Fruit fly (Drosophila melanogaster) whole organism, embryonic: ENCODE results near the gene PIG-U.

ENCODE experiments used
- Antp ChIP-seq: fragments of 200-800 bp; sonication (Bioruptor generic); optimal IDR thresholded peaks from 3 replicates; lab custom pipeline; 2016; ENCODE audit warnings: missing biosample characterization, missing genetic modification characterization
- Bgb ChIP-seq: fragments of 200-800 bp; sonication (Bioruptor generic); IDR thresholded peaks from 2 replicates; pipeline ENCODE4 v1.3.6; 2022; ENCODE audit warnings: missing biosample characterization, missing genetic modification characterization; ENCODE audit not compliant: partially characterized antibody
- CG12219 ChIP-seq: fragments of 200-800 bp; sonication (Bioruptor generic); optimal IDR thresholded peaks from 3 replicates; lab custom pipeline; 2018; ENCODE audit warnings: missing biosample characterization, mild to moderate bottlenecking, missing genetic modification characterization
- CG15601 ChIP-seq: fragments of 200-800 bp; sonication (Bioruptor generic); optimal IDR thresholded peaks from 3 replicates; lab custom pipeline; 2019; ENCODE audit warnings: missing biosample characterization, mild to moderate bottlenecking, missing genetic modification characterization, moderate library complexity
- CG18476 ChIP-seq: fragments of 200-800 bp; sonication (Bioruptor generic); optimal IDR thresholded peaks from 2 replicates; lab custom pipeline; 2016; ENCODE audit warnings: missing biosample characterization, mild to moderate bottlenecking, missing genetic modification characterization
- CG2712 ChIP-seq: fragments of 200-800 bp; optimal IDR thresholded peaks from 3 replicates; lab custom pipeline; 2019; ENCODE audit warnings: missing biosample characterization, mild to moderate bottlenecking, missing genetic modification characterization, moderate library complexity
- CG2889 ChIP-seq: fragments of 200-800 bp; sonication (Bioruptor generic); IDR thresholded peaks from 3 replicates; pipeline ENCODE4 v1.3.6; 2022; ENCODE audit warnings: missing biosample characterization, missing genetic modification characterization
- CG34422 ChIP-seq: fragments of 200-800 bp; sonication (Bioruptor generic); IDR thresholded peaks from 3 replicates; pipeline ENCODE4 v1.3.6; 2022; ENCODE audit warnings: missing biosample characterization, missing genetic modification characterization
- CG6175 ChIP-seq: fragments of 200-800 bp; sonication (Bioruptor generic); IDR thresholded peaks from 3 replicates; pipeline ENCODE4 v1.3.6; 2022; ENCODE audit warnings: missing biosample characterization, missing genetic modification characterization
- CG7372 ChIP-seq: fragments of 200-800 bp; sonication (Bioruptor generic); IDR thresholded peaks from 2 replicates; pipeline ENCODE4 v1.3.6; 2022; ENCODE audit warnings: missing biosample characterization, missing genetic modification characterization
- CG8388 ChIP-seq: fragments of 200-800 bp; sonication (Bioruptor generic); optimal IDR thresholded peaks from 2 replicates; lab custom pipeline; 2019; ENCODE audit warnings: missing biosample characterization, mild to moderate bottlenecking, missing genetic modification characterization, moderate library complexity
- CG9609 ChIP-seq: fragments of 200-800 bp; sonication (Bioruptor generic); optimal IDR thresholded peaks from 3 replicates; lab custom pipeline; 2016; ENCODE audit warnings: missing biosample characterization, missing genetic modification characterization
- Dek ChIP-seq: fragments of 200-800 bp; sonication (Bioruptor generic); optimal IDR thresholded peaks from 3 replicates; lab custom pipeline; 2019; ENCODE audit warnings: missing biosample characterization, mild to moderate bottlenecking, missing genetic modification characterization, moderate library complexity
- Dfd ChIP-seq, 2 experiments: fragments of >200 bp; optimal IDR thresholded peaks; 2 replicates each; lab custom pipeline; 2017; ENCODE audit warnings: missing biosample characterization in 2 of 2, missing genetic modification characterization in 2 of 2
- Dll ChIP-seq: fragments of 200-800 bp; sonication (Bioruptor generic); IDR thresholded peaks from 4 replicates; pipeline ENCODE4 v1.3.6; 2022; ENCODE audit warnings: missing biosample characterization, missing genetic modification characterization; ENCODE audit not compliant: partially characterized antibody
- Doc2 ChIP-seq: fragments of 200-800 bp; sonication (Bioruptor generic); IDR thresholded peaks from 2 replicates; pipeline ENCODE4 v1.3.6; 2022; ENCODE audit warnings: missing biosample characterization, missing genetic modification characterization
- Dref ChIP-seq: fragments of 200-800 bp; sonication (Bioruptor generic); IDR thresholded peaks from 2 replicates; pipeline ENCODE4 v1.3.6; 2022; ENCODE audit warnings: missing biosample characterization, missing genetic modification characterization
- HLH3B ChIP-seq: fragments of 200-800 bp; sonication (Bioruptor generic); IDR thresholded peaks from 2 replicates; pipeline ENCODE4 v1.3.6; 2022; ENCODE audit warnings: missing biosample characterization, missing genetic modification characterization
- HLH4C ChIP-seq: fragments of 200-800 bp; sonication (Bioruptor generic); IDR thresholded peaks from 3 replicates; pipeline ENCODE4 v1.3.6; 2022; ENCODE audit warnings: missing biosample characterization, missing genetic modification characterization; ENCODE audit not compliant: partially characterized antibody
- Hand ChIP-seq: fragments of 200-800 bp; sonication (Bioruptor generic); optimal IDR thresholded peaks from 2 replicates; lab custom pipeline; 2017; ENCODE audit warnings: mild to moderate bottlenecking, missing biosample characterization, missing genetic modification reagents, missing genetic modification characterization
- Hey ChIP-seq: fragments of 200-800 bp; sonication (Bioruptor generic); optimal IDR thresholded peaks from 3 replicates; lab custom pipeline; 2018; ENCODE audit warnings: missing biosample characterization, mild to moderate bottlenecking, missing genetic modification characterization
- Hr78 ChIP-seq, 2 experiments: fragments of 200-800 bp in 1 of 2; fragments of >200 bp in 1 of 2; sonication (Bioruptor generic) in 1 of 2; optimal IDR thresholded peaks; 2 replicates each; lab custom pipeline; 2017 to 2019; ENCODE audit warnings: missing biosample characterization in 2 of 2, missing genetic modification characterization in 2 of 2, mild to moderate bottlenecking in 1 of 2, moderate library complexity in 1 of 2
- Lim3 ChIP-seq: fragments of 200-800 bp; sonication (Bioruptor generic); IDR thresholded peaks from 2 replicates; pipeline ENCODE4 v1.3.6; 2022; ENCODE audit warnings: missing biosample characterization, missing genetic modification characterization
- MESR4 ChIP-seq: fragments of 200-800 bp; sonication (Bioruptor generic); optimal IDR thresholded peaks from 2 replicates; lab custom pipeline; 2018; ENCODE audit warnings: missing biosample characterization, mild to moderate bottlenecking, missing genetic modification characterization, moderate library complexity
- Max ChIP-seq: fragments of 200-800 bp; sonication (Bioruptor generic); optimal IDR thresholded peaks from 2 replicates; lab custom pipeline; 2016; ENCODE audit warnings: missing biosample characterization, mild to moderate bottlenecking, missing genetic modification characterization
- Med ChIP-seq: fragments of 200-800 bp; sonication (Bioruptor generic); peaks from one replicate; lab custom pipeline; 2016; ENCODE audit warnings: missing biosample characterization, missing genetic modification characterization, mild to moderate bottlenecking, inconsistent platforms, moderate library complexity
- Nf-YC ChIP-seq: fragments of 200-800 bp; optimal IDR thresholded peaks from 3 replicates; lab custom pipeline; 2019; ENCODE audit warnings: missing biosample characterization, mild to moderate bottlenecking, missing genetic modification characterization, moderate library complexity
- Pdp1 ChIP-seq, 2 experiments: fragments of 200-800 bp; sonication (Bioruptor generic); optimal IDR thresholded peaks; 3 replicates each; lab custom pipeline; 2016; ENCODE audit warnings: missing biosample characterization in 2 of 2, missing genetic modification characterization in 2 of 2, mild to moderate bottlenecking in 1 of 2, moderate library complexity in 1 of 2
- Vsx1 ChIP-seq: fragments of 200-800 bp; sonication (Bioruptor generic); optimal IDR thresholded peaks from 2 replicates; lab custom pipeline; 2017; ENCODE audit warnings: missing biosample characterization, mild to moderate bottlenecking, missing genetic modification characterization, missing genetic modification reagents
- Xbp1 ChIP-seq: fragments of 200-800 bp; sonication (Bioruptor generic); optimal IDR thresholded peaks from 3 replicates; lab custom pipeline; 2016; ENCODE audit warnings: missing biosample characterization, mild to moderate bottlenecking, missing genetic modification characterization
- ab ChIP-seq: fragments of 200-800 bp; sonication (Bioruptor generic); optimal IDR thresholded peaks from 2 replicates; lab custom pipeline; 2016; ENCODE audit warnings: missing biosample characterization, missing genetic modification characterization
- btn ChIP-seq: fragments of 200-800 bp; sonication (Bioruptor generic); optimal IDR thresholded peaks from 2 replicates; lab custom pipeline; 2016; ENCODE audit warnings: missing biosample characterization, missing genetic modification characterization
- cad ChIP-seq: fragments of >200 bp; optimal IDR thresholded peaks from 2 replicates; lab custom pipeline; 2017; ENCODE audit warnings: missing biosample characterization, missing genetic modification characterization
- cg ChIP-seq: fragments of 200-800 bp; sonication (Bioruptor generic); optimal IDR thresholded peaks from 3 replicates; lab custom pipeline; 2019; ENCODE audit warnings: missing biosample characterization, mild to moderate bottlenecking, missing genetic modification characterization, moderate library complexity
- chn ChIP-seq: fragments of 200-800 bp; sonication (Bioruptor generic); optimal IDR thresholded peaks from 2 replicates; lab custom pipeline; 2016; ENCODE audit warnings: missing biosample characterization, missing genetic modification characterization
- crc ChIP-seq: fragments of 200-800 bp; sonication (Bioruptor generic); optimal IDR thresholded peaks from 2 replicates; lab custom pipeline; 2016; ENCODE audit warnings: missing biosample characterization, missing genetic modification characterization
- da ChIP-seq: fragments of 200-800 bp; sonication (Bioruptor generic); optimal IDR thresholded peaks from 2 replicates; lab custom pipeline; 2016; ENCODE audit warnings: missing biosample characterization, missing genetic modification characterization
- dimm ChIP-seq: fragments of 200-800 bp; sonication (Bioruptor generic); IDR thresholded peaks from 2 replicates; pipeline ENCODE4 v1.3.6; 2022; ENCODE audit warnings: missing biosample characterization, missing genetic modification characterization
- dm ChIP-seq: fragments of 200-800 bp; sonication (Bioruptor generic); optimal IDR thresholded peaks from 3 replicates; lab custom pipeline; 2016; ENCODE audit warnings: missing biosample characterization, missing genetic modification characterization
- dmrt11E ChIP-seq: fragments of 200-800 bp; sonication (Bioruptor generic); optimal IDR thresholded peaks from 3 replicates; lab custom pipeline; 2018; ENCODE audit warnings: missing biosample characterization, mild to moderate bottlenecking, missing genetic modification characterization, moderate library complexity
- fru ChIP-seq: fragments of >200 bp; optimal IDR thresholded peaks from 2 replicates; lab custom pipeline; 2017
- gcm ChIP-seq: fragments of 200-800 bp; sonication (Bioruptor generic); optimal IDR thresholded peaks from 2 replicates; lab custom pipeline; 2019; ENCODE audit warnings: missing biosample characterization, mild to moderate bottlenecking, missing genetic modification characterization, moderate library complexity
- hbn ChIP-seq: fragments of 200-800 bp; sonication (Bioruptor generic); IDR thresholded peaks from 2 replicates; pipeline ENCODE4 v1.3.6; 2022; ENCODE audit warnings: missing biosample characterization, missing genetic modification characterization; ENCODE audit not compliant: partially characterized antibody
- kay ChIP-seq: fragments of 200-800 bp; sonication (Bioruptor generic); optimal IDR thresholded peaks from 2 replicates; lab custom pipeline; 2016; ENCODE audit warnings: missing biosample characterization, missing genetic modification characterization
- mld ChIP-seq: fragments of 200-800 bp; sonication (Bioruptor generic); IDR thresholded peaks from 3 replicates; pipeline ENCODE4 v1.3.6; 2022; ENCODE audit warnings: missing biosample characterization, missing genetic modification characterization; ENCODE audit not compliant: partially characterized antibody
- nau ChIP-seq: fragments of 200-800 bp; sonication (Bioruptor generic); optimal IDR thresholded peaks from 3 replicates; lab custom pipeline; 2017; ENCODE audit warnings: missing biosample characterization, mild to moderate bottlenecking, missing genetic modification characterization, missing genetic modification reagents
- pita ChIP-seq: fragments of 200-800 bp; sonication (Bioruptor generic); optimal IDR thresholded peaks from 2 replicates; lab custom pipeline; 2017; ENCODE audit warnings: missing biosample characterization, mild to moderate bottlenecking, missing genetic modification characterization
- psq ChIP-seq: fragments of 200-800 bp; sonication (Bioruptor generic); optimal IDR thresholded peaks from 2 replicates; lab custom pipeline; 2017; ENCODE audit warnings: missing biosample characterization, missing genetic modification characterization
- pzg ChIP-seq: fragments of 200-800 bp; sonication (Bioruptor generic); optimal IDR thresholded peaks from 3 replicates; lab custom pipeline; 2018; ENCODE audit warnings: missing biosample characterization, mild to moderate bottlenecking, missing genetic modification characterization, moderate library complexity
- slbo ChIP-seq: fragments of 200-800 bp; sonication (Bioruptor generic); IDR thresholded peaks from 2 replicates; pipeline ENCODE4 v1.3.6; 2022; ENCODE audit warnings: missing biosample characterization, missing genetic modification characterization
- twi ChIP-seq: fragments of 200-800 bp; optimal IDR thresholded peaks from 2 replicates; lab custom pipeline; 2019; ENCODE audit warnings: missing biosample characterization, mild to moderate bottlenecking, missing genetic modification characterization, moderate library complexity

The PIG-U gene

dm6 chr2L:8511723-8512122, 3.2 kb upstream of the PIG-U start, which contains the start of gene CG13096 (continued):
- TF ChIP-seq slbo (peak; percentile 27; the same call in 1 of the 2 replicates), Dfd (GFP tag; optimal IDR thresholded peaks at IDR 0.05; lab: Kevin White, UChicago) (no peak), Hand (GFP tag; lab: Kevin White, UChicago) (no peak), CG2712 (peak; percentile 65), Lim3 (no peak), Xbp1 (GFP tag; lab: Kevin White, UChicago) (peak; percentile 49), ab (no peak), CG12219 (no peak), dimm (no peak), cg (GFP tag; lab: Kevin White, UChicago) (no peak), Pdp1 (GFP tag; optimal IDR thresholded peaks at IDR 0.05; lab: Kevin White, UChicago) (no peak), Bgb (peak; percentile 99), CG9609 (GFP tag; lab: Kevin White, UChicago) (peak; percentile 35), kay (GFP tag; lab: Kevin White, UChicago) (no peak), hbn (GFP tag; lab: Robert Waterston, UW) (peak; percentile 99), Dref (GFP tag; lab: Robert Waterston, UW) (peak; percentile 100), Med (GFP tag; lab: Kevin White, UChicago) (no peak), btn (GFP tag; lab: Kevin White, UChicago) (no peak), Hr78 (GFP tag; optimal IDR thresholded peaks at IDR 0.05; lab: Kevin White, UChicago) (no peak), twi (peak; percentile 39), dm (GFP tag; lab: Kevin White, UChicago) (peak; percentile 99), Nf-YC (tag; lab: Kevin White, UChicago) (peak; percentile 81)

- TF ChIP-seq dmrt11E (tag; lab: Kevin White, UChicago) (peak; percentile 38), Bgb (peak; percentile 50; the same call in 1 of the 2 replicates), da (GFP tag; lab: Kevin White, UChicago) (peak; percentile 23), Max (GFP tag; lab: Kevin White, UChicago) (peak; percentile 44), psq (GFP tag; lab: Kevin White, UChicago) (no peak), fru (lab: Kevin White, UChicago) (no peak), Dek (tag; lab: Kevin White, UChicago) (no peak), pzg (GFP tag; lab: Kevin White, UChicago) (peak; percentile 71), CG2889 (no peak), cad (GFP tag; lab: Kevin White, UChicago) (no peak), CG6175 (no peak), CG34422 (GFP tag; lab: Robert Waterston, UW) (peak; percentile 65; the same call in 1 of the 3 replicates), Hand (GFP tag; lab: Kevin White, UChicago) (peak; percentile 31), Hey (tag; lab: Kevin White, UChicago) (no peak), pita (GFP tag; lab: Kevin White, UChicago) (no peak), Doc2 (no peak), HLH4C (GFP tag; lab: Robert Waterston, UW) (peak; percentile 69), CG7372 (GFP tag; lab: Robert Waterston, UW) (no peak), chn (GFP tag; lab: Kevin White, UChicago) (peak; percentile 26), HLH3B (GFP tag; lab: Robert Waterston, UW) (no peak), Dll (GFP tag; lab: Robert Waterston, UW) (peak; percentile 73; the same call in 3 of the 4 replicates), CG18476 (GFP tag; lab: Kevin White, UChicago) (peak; percentile 37), MESR4 (GFP tag; lab: Kevin White, UChicago) (peak; percentile 46), Vsx1 (peak; percentile 100), nau (GFP tag; lab: Kevin White, UChicago) (no peak), crc (no peak), CG8388 (GFP tag; lab: Kevin White, UChicago) (peak; percentile 26), CG15601 (tag; lab: Kevin White, UChicago) (peak; percentile 10), gcm (GFP tag; lab: Kevin White, UChicago) (no peak), Antp (no peak), mld (no peak)
These were observed 2.4 kb downstream of the PIG-U start, which contains the start of the genes mRpL51 and Uba4 for dm6 chr2L:8517256-8517694. mRpL51 (minus strand) TSS chr2L:8517380. Uba4 (plus strand) TSS chr2L:8517411.
